Worm (Caenorhabditis elegans) whole organism, L4/young adult: ENCODE results near the gene irld-62.

ENCODE experiments used
- dao-5 ChIP-seq: sonication (generic microtip); optimal IDR thresholded peaks from 2 replicates; lab custom pipeline; 2016; ENCODE audit warnings: missing genotype, missing genetic modification characterization, moderate library complexity, missing compliant biosample characterization
- him-1 ChIP-seq: sonication (generic microtip); optimal IDR thresholded peaks from 2 replicates; lab custom pipeline; 2016; ENCODE audit warnings: missing genotype, missing genetic modification reagents, missing genetic modification characterization, missing compliant biosample characterization

- no peak for TF ChIP-seq dao-5 (tag; lab: Kevin White, UChicago)
- TF ChIP-seq him-1 (tag; lab: Kevin White, UChicago): no peak
Observed at ce11 chrV:15305502-15305901, 5.4 kb upstream of the irld-62 start, which contains the start of gene T26H8.5.
